Worm (Caenorhabditis elegans): ENCODE data around the gene ZK1248.15.

ce11 chrII:5790313-5790773 is 48.0 kb downstream of the ZK1248.15 start, which contains the start of gene lect-2:
- TF ChIP-seq nhr-12 (tag; optimal IDR thresholded peaks at IDR 0.05) (no peak), nhr-11 (tag; optimal IDR thresholded peaks at IDR 0.05) (no peak), ztf-11 (tag; optimal IDR thresholded peaks at IDR 0.05) (no peak), nfya-1 (tag; optimal IDR thresholded peaks at IDR 0.05; ENCODE audit: insufficient read depth) (no peak), pha-4 (tag; optimal IDR thresholded peaks at IDR 0.05) (no peak), skn-1 (tag; optimal IDR thresholded peaks at IDR 0.05) (no peak), egl-27 (tag; optimal IDR thresholded peaks at IDR 0.05) (no peak), fkh-10 (GFP tag; optimal IDR thresholded peaks at IDR 0.05) (no peak), mdl-1 (tag; optimal IDR thresholded peaks at IDR 0.05) (no peak)
